Fruit fly (Drosophila melanogaster): Measurements from ENCODE around the gene mRpL48.
A peak's percentile ranks its signal among the peaks of the same experiment; 100 is the strongest.

mRpL48 gene

DNA sequence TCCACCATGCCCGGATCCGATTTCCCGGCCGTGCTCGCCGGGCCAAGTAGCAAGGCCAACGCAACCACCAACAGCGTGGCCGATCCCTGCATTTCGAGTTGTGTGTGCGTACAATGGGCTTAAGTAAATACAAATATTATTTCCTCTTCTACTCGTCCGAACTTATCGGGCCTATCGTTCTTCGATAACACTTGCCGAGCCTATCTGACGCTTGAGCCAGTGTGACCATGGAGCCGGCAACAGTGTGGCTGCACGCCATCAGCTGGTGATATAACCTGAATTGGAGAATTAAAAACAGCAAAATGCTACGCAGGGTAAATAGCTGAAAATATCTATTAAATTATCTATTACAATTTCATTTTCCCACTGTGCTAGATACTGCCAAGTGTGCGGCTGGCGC, at the start of gene mRpL48, which contains the start of gene CG17660:
mRpL48 (plus strand) TSS at position 239 of the 400 bp plus-strand sequence.
CG17660 (minus strand) TSS at position 198 of the 400 bp plus-strand sequence.
- TF ChIP-seq CG17801 (GFP tag; optimal IDR thresholded peaks at IDR 0.05; ENCODE audit: partially characterized antibody) = peak; percentile 27

- no peak for TF ChIP-seq CG17801 (GFP tag; optimal IDR thresholded peaks at IDR 0.05; ENCODE audit: partially characterized antibody)
These were observed 47.2 kb upstream of the mRpL48 start for dm6 chr2L:1663066-1663465.

- no peak for TF ChIP-seq CG17801 (GFP tag; optimal IDR thresholded peaks at IDR 0.05; ENCODE audit: partially characterized antibody)
These were observed 44.4 kb upstream of the mRpL48 start for dm6 chr2L:1665879-1666278.

- TF ChIP-seq CG17801 (GFP tag; optimal IDR thresholded peaks at IDR 0.05; ENCODE audit: partially characterized antibody) = no peak
These were observed 43.5 kb upstream of the mRpL48 start for dm6 chr2L:1666789-1667188.

- no peak for TF ChIP-seq CG17801 (GFP tag; optimal IDR thresholded peaks at IDR 0.05; ENCODE audit: partially characterized antibody)
These were observed 42.8 kb upstream of the mRpL48 start for dm6 chr2L:1667483-1667882.

- no peak for TF ChIP-seq CG17801 (GFP tag; optimal IDR thresholded peaks at IDR 0.05; ENCODE audit: partially characterized antibody)
These were observed 41.6 kb upstream of the mRpL48 start for dm6 chr2L:1668616-1669020.

DNA sequence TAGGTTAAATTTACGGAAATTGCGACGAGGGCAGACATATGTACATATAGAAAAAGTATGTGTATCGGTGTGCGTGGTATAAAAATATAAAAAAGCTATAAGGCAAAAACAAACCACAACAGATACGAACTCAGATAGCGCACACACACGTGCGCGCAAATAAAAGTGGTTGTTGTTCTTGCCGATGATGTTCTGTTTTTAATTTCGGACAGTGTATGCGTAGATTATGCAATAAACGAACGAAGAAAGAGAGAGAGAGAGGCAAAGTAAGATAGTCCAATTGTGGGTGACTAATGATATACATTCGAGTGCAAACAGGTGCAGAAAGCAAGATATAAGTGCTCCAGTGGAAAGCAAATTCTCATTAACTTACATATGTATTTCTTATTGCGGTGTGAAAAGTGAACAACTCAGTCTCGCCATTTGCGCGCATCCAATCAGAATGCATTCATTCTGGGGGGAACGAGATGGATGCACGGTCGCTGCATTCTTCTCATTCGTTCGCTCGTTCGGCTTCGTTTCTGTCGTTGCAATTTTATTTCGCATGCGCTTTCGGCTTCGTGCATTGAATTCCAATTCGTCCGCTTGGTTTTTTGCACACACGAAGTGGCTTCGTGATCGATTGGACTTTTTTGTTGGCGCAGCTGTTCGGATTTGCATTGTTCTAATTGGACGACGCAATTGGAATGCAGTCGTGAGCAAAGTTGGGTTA, 40.8 kb upstream of the mRpL48 start:
- peak; percentile 6 for TF ChIP-seq CG17801 (GFP tag; optimal IDR thresholded peaks at IDR 0.05; ENCODE audit: partially characterized antibody)

dm6 chr2L:1670421-1670820, 39.8 kb upstream of the mRpL48 start:
- no peak for TF ChIP-seq CG17801 (GFP tag; optimal IDR thresholded peaks at IDR 0.05; ENCODE audit: partially characterized antibody)

dm6 chr2L:1672111-1672718, 38.0 kb upstream of the mRpL48 start:
- no peak for TF ChIP-seq CG17801 (GFP tag; optimal IDR thresholded peaks at IDR 0.05; ENCODE audit: partially characterized antibody)

- TF ChIP-seq CG17801 (GFP tag; optimal IDR thresholded peaks at IDR 0.05; ENCODE audit: partially characterized antibody) = no peak
These were observed 17.4 kb upstream of the mRpL48 start for dm6 chr2L:1692857-1693256.

dm6 chr2L:1696269-1696668, 14.0 kb upstream of the mRpL48 start:
- no peak for TF ChIP-seq CG17801 (GFP tag; optimal IDR thresholded peaks at IDR 0.05; ENCODE audit: partially characterized antibody)

DNA sequence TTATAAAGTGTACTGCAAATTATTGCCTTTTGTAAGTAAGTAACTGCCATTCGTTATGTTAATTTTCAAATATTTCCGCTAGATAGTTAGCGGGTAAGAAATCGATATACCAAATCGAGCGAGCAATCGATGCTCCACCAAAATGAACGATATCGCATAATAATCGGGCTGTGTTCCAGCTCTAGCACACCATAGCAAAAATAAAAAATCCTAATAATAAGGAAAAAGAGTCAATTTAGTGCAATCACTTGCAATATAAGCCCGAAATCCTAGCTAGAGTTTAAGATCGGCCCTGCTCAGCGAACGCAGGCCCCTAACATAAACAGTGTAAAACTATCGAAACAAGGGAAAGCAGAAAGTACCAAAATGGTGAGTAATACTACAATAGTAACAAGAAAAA, 5.5 kb upstream of the mRpL48 start, which contains the start of gene cpb:
cpb (plus strand) TSS at position 157 of the 400 bp plus-strand sequence.
- peak; percentile 16 for TF ChIP-seq CG17801 (GFP tag; optimal IDR thresholded peaks at IDR 0.05; ENCODE audit: partially characterized antibody)

DNA sequence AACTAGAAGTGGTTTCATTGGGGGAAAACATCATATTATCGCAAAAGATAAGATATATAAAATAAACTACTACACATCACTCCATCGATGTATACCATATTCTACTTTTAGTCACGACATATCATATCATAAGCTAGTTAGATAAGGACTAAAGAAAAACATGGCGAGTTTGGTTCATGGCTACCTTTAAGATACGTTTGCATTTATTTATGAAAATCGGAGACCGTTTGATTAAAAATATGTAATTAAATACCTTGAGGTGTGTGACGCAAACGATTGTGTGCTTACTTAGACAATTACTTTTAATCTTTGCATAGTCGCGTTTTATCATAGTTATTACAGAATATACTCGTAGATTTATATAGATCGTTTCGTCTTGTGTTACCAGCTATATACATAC, 3.3 kb upstream of the mRpL48 start:
- TF ChIP-seq CG17801 (GFP tag; optimal IDR thresholded peaks at IDR 0.05; ENCODE audit: partially characterized antibody) = no peak

DNA sequence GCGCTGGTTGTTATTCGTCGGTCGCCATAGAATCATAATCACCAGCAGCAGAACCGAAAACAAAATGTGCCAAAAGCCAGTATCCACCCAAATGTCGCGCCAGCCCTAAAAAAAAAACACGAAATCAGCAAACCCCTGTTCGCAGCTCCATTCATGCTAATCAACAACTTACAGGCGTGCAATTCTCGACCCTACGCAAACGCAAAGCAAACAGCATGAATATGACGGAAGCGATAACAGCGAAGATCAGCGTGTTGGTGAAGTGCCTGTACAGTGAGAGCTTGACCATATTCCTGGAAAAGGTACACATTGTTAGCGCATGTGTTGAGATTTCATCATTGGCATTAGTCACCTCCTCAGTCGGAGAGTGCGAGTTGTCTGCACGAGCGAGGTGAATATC, 2.2 kb upstream of the mRpL48 start:
- TF ChIP-seq CG17801 (GFP tag; optimal IDR thresholded peaks at IDR 0.05; ENCODE audit: partially characterized antibody) = no peak

- TF ChIP-seq CG17801 (GFP tag; optimal IDR thresholded peaks at IDR 0.05; ENCODE audit: partially characterized antibody) = no peak
These were observed 946 bp upstream of the mRpL48 start for dm6 chr2L:1709316-1709715.

dm6 chr2L:1715699-1716333, 5.6 kb downstream of the mRpL48 start, which contains the start of gene frtz:
frtz (minus strand) TSS chr2L:1715851.
- no peak for TF ChIP-seq CG17801 (GFP tag; optimal IDR thresholded peaks at IDR 0.05; ENCODE audit: partially characterized antibody)

All from ovary, adult (tissue).